Worm (Caenorhabditis elegans): Measurements from ENCODE around the gene bnc-1.
A peak's percentile ranks its signal among the peaks of the same experiment; 100 is the strongest.

bnc-1 gene

DNA sequence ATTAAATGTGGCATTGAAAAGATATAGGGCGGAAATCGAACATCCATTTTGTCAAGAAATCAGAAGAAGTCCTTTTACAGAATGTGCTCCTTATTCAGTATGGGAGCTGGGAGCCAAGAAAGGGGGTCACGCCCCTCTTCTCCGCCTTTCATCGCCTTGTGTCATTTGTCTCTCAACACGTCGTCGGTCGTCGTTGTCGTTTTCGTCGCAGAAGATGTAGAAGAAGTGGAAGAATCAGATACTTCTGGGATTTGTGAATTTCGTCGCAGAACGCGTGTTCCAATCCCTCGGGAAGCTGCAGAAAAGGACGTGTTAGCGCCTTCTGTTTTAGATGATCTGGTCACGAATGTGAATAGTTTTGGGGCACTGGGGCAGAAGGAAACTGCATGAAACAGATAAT is at the start of gene bnc-1:
Gene bnc-1, minus strand, starts transcription at position 101 of the 400 bp plus-strand sequence.
- no peak for TF ChIP-seq W03F9.2 (tag; optimal IDR thresholded peaks at IDR 0.05)
- no peak for TF ChIP-seq dao-5 (tag; optimal IDR thresholded peaks at IDR 0.05)

DNA sequence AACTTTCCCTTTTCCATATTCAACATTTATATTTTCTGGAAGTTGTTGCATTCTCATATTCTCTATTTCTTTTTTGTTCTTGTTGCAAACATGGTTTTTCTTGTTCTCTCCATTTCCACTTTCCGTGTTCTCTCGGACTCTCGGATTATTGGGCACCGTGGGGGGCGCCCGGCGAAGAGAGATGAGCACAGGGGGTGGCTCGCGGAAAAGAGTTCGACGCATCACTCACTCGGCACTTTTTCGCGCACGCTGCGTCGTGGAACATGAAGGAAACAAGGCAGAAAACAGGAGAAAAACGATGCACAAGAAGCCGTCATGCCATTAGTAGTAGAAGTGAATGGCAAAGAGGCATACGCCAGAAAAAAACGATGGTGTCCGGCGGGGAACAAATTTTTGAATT is 49.8 kb upstream of the bnc-1 start:
- TF ChIP-seq W03F9.2 (tag; optimal IDR thresholded peaks at IDR 0.05), result no peak

- TF ChIP-seq W03F9.2 (tag; optimal IDR thresholded peaks at IDR 0.05) (no peak), him-1 (tag; optimal IDR thresholded peaks at IDR 0.05) (no peak), dao-5 (tag; optimal IDR thresholded peaks at IDR 0.05) (no peak)
These were observed 43.5 kb upstream of the bnc-1 start for ce11 chrV:12320274-12320839.

- TF ChIP-seq W03F9.2 (tag; optimal IDR thresholded peaks at IDR 0.05), result peak; percentile 83
- no peak for TF ChIP-seq dao-5 (tag; optimal IDR thresholded peaks at IDR 0.05)
- TF ChIP-seq him-1 (tag; optimal IDR thresholded peaks at IDR 0.05), result peak; percentile 76
These were observed 41.2 kb upstream of the bnc-1 start, which contains the start of the genes R04F11.5 and R04F11.2 for ce11 chrV:12317894-12318553. R04F11.5 (minus strand) TSS chrV:12318019. R04F11.2 (plus strand) TSS chrV:12318381.

DNA sequence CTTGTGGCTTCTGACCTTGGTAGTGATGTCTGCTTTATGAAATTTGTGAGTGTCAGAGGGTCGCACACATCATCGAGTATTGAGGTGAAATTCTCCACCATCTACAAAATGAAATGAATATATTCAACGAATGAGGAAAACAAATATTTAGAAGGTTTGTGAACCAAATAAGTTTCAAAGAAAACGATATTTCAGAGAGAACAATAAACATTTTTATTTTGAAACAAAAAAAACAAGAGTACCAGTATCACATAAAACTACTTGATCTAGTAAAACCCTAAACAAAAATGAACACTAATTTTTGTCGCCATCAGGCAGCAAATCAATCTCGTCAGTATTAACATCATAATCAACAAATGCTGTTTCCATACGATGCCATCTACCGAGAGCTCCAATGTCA is 40.2 kb upstream of the bnc-1 start, which contains the start of gene R04F11.3:
Gene R04F11.3, minus strand, starts transcription at position 101 of the 400 bp plus-strand sequence.
- no peak for TF ChIP-seq dao-5 (tag; optimal IDR thresholded peaks at IDR 0.05)
- no peak for TF ChIP-seq him-1 (tag; optimal IDR thresholded peaks at IDR 0.05)
- TF ChIP-seq W03F9.2 (tag; optimal IDR thresholded peaks at IDR 0.05), result no peak

DNA sequence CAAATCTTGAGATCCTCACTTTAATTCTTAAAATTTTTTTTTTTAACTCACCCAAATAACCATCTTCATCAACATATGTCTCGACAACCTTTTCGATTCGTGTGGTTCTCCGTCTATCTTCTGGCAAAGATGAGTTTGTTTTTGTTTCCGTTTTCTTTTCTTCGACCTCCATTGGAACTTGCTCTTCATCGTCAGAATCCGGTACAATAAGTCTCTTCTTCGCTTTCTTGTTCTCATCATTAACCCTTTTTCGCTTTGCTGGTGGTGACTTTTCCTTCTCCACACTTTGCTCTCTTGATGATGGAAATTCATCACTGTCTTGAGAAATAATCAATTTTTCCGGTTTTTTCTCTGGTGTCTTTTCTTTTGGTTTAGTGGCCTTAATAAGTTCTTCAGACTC is 39.2 kb upstream of the bnc-1 start:
- TF ChIP-seq dao-5 (tag; optimal IDR thresholded peaks at IDR 0.05) (no peak), him-1 (tag; optimal IDR thresholded peaks at IDR 0.05) (no peak), W03F9.2 (tag; optimal IDR thresholded peaks at IDR 0.05) (no peak)

DNA sequence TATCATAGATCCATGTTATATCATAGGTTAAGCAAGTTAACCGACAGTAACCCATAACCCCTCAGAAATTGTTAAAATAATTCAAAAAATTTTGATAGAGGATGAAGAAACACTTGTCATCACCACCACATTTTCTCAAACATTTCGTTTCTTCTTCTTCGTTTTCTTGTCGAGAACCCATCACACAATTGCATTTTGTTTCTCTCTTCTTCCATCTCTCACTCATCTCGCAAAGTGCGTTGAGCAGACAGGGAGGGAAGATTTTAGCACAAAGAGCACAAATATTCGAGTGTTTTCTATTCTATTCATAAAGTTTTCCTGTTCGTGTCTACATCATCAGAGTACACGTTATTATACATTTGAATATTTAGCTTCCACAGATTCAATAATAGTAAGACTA is 37.6 kb upstream of the bnc-1 start:
- TF ChIP-seq him-1 (tag; optimal IDR thresholded peaks at IDR 0.05), result peak; percentile 18
- no peak for TF ChIP-seq W03F9.2 (tag; optimal IDR thresholded peaks at IDR 0.05)
- no peak for TF ChIP-seq dao-5 (tag; optimal IDR thresholded peaks at IDR 0.05)

- TF ChIP-seq W03F9.2 (tag; optimal IDR thresholded peaks at IDR 0.05) (no peak), him-1 (tag; optimal IDR thresholded peaks at IDR 0.05) (no peak), dao-5 (tag; optimal IDR thresholded peaks at IDR 0.05) (no peak)
These were observed 33.4 kb upstream of the bnc-1 start, which contains the start of gene hpo-30 for ce11 chrV:12310256-12310655. hpo-30 (minus strand) TSS chrV:12310356.

ce11 chrV:12307011-12307540 is 30.2 kb upstream of the bnc-1 start, which contains the start of gene srg-45:
srg-45 (plus strand) TSS chrV:12307490.
- no peak for TF ChIP-seq W03F9.2 (tag; optimal IDR thresholded peaks at IDR 0.05)
- TF ChIP-seq dao-5 (tag; optimal IDR thresholded peaks at IDR 0.05), result no peak
- no peak for TF ChIP-seq him-1 (tag; optimal IDR thresholded peaks at IDR 0.05)

DNA sequence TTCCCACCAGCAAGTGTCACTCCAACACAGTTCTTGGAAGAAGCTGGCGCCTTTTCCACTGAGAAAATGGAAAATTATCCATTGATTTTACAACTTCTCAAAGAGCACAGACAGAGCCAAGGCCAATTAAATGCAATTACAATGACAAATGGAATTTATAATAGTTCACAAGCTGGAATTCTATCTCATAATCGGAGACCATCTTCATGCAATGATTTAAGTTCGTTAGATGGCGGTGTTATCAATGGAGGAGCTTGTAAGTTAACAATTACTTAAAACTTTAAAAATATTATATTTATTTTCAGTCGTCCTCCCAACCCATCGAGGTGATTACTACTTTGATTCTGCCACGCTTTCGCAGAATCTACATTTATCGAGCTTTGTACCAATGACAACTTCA is 28.8 kb upstream of the bnc-1 start:
- no peak for TF ChIP-seq him-1 (tag; optimal IDR thresholded peaks at IDR 0.05)
- TF ChIP-seq dao-5 (tag; optimal IDR thresholded peaks at IDR 0.05), result no peak
- no peak for TF ChIP-seq W03F9.2 (tag; optimal IDR thresholded peaks at IDR 0.05)

- TF ChIP-seq dao-5 (tag; optimal IDR thresholded peaks at IDR 0.05), result peak; percentile 97
- TF ChIP-seq him-1 (tag; optimal IDR thresholded peaks at IDR 0.05), result peak; percentile 97
- peak; percentile 59 for TF ChIP-seq W03F9.2 (tag; optimal IDR thresholded peaks at IDR 0.05)
These were observed 26.7 kb upstream of the bnc-1 start for ce11 chrV:12303453-12304077.

DNA sequence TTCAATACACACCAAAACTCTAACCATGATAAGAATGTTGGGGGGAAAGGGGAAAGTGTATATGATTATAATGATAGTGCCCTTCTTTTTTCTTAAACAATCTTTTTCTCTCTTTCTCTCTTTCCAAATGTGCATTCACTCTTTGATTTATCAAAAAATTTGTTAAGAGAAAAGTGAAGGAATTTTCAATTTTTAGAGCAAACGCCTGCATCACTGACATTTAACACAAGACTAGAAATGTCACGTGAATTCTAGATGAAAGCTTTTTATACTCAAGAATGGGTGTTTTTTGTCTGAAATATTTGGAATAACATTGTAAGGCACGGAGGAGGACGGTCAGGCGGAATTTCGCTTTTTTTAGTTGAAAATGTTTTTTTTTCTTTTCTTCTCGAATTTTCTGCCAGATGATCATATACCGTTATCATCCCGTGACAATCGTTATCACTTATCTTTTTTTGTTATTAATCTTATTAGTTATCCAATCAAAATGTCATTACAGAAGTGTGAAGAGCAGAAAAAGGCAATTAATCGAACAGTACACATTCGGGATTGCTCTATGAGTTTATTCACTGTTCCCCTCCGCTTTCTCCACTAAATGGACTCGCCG is 25.2 kb upstream of the bnc-1 start, which contains the start of the genes frm-7 and F55C5.17:
Gene frm-7, plus strand, starts transcription at position 500 of the 607 bp plus-strand sequence.
Gene F55C5.17, plus strand, starts transcription at position 557 of the 607 bp plus-strand sequence.
- TF ChIP-seq dao-5 (tag; optimal IDR thresholded peaks at IDR 0.05) (no peak), him-1 (tag; optimal IDR thresholded peaks at IDR 0.05) (no peak), W03F9.2 (tag; optimal IDR thresholded peaks at IDR 0.05) (no peak)

DNA sequence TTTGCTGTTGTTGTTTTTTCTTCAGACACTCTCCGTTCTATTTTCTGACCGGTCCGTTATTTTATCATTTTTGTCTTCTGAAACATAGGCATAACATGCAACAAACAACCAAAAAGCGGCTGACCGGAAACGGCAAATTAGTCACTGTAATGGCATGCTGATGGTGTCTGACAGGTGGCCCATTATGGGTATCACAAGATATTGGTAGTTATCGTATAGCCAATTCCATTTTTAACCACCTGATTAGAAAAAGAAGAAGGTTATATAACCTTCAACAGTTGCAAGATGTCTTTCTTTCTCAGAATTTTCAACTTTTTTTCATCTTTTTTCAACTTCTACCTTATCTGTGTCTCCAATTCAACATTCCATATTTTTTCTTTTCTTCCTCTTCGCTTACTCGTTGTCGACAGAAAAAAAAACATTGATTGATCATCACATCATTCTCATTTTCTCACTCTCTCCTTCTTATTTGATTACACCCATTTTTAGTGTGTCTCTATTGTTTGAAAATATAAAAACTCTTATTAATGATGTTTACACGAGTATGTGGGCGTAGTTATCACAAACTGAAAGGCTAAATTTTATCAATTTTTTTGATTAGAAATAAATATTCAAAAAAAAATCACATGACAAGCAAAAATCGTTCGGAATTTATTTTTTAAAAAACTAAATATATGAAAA is 24.1 kb upstream of the bnc-1 start:
- no peak for TF ChIP-seq him-1 (tag; optimal IDR thresholded peaks at IDR 0.05)
- no peak for TF ChIP-seq W03F9.2 (tag; optimal IDR thresholded peaks at IDR 0.05)
- no peak for TF ChIP-seq dao-5 (tag; optimal IDR thresholded peaks at IDR 0.05)
